Fruit fly (Drosophila melanogaster): Measurements from ENCODE around the gene CG17450.
"Not testable (repeated sequence)": the region's sequence is repeated elsewhere in the genome, so short reads cannot be mapped to it uniquely, and the experiment has no call there.

The CG17450 gene

DNA sequence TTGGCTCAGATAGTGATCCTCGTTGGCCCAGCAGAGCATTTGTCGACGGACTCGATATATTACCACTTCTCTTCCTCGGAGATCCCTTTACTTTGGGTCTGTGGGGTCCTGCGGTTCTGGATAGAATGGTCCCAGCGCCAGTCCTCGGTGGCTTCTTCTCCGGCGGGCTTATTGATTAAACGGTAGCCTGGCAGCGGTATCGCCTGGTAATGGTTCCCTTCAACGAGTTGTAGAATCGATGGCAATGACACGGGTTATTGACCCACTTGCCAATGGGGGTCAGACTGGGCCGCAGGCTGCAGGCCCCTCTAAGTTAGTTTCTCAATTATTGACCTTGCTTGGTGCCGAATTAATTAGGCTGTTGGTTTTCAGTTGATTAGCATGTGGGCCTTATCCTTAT is at the start of gene CG17450:
TSS of gene CG17450 (minus strand) at position 101 of the 400 bp plus-strand sequence.
- not testable (repeated sequence) for TF ChIP-seq Sp1, fru, ey (GFP tag; optimal IDR thresholded peaks at IDR 0.05)

DNA sequence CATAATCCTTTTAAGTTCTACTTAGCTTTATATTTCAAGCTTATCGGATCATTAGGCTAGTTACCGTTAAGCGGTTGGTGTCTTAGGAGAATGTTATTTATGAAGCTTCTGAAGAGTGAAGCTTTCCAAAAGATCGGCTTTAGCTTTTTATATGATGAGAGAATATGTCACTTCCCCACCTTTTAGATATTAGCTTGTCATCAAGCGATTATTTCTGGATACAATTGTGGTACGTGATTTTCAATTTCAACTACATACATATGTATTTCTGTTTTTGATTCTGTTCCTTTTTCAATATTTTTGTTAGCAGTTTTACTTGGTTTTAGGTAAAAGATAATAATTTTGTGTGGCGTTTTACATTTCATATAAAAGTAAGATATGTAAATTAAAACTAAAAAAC is 24.1 kb upstream of the CG17450 start:
- TF ChIP-seq Myc (optimal IDR thresholded peaks at IDR 0.05) (no peak), h (GFP tag; optimal IDR thresholded peaks at IDR 0.05) (no peak), br (GFP tag; optimal IDR thresholded peaks at IDR 0.05) (no peak), dsf (GFP tag; optimal IDR thresholded peaks at IDR 0.05; ENCODE audit: borderline replicate concordance) (no peak), Dif (GFP tag; optimal IDR thresholded peaks at IDR 0.05; ENCODE audit: partially characterized antibody) (no peak), fru (GFP tag; optimal IDR thresholded peaks at IDR 0.05) (no peak), Abd-B (GFP tag; optimal IDR thresholded peaks at IDR 0.05) (no peak), CG32264 (GFP tag; optimal IDR thresholded peaks at IDR 0.05) (no peak), N (GFP tag; optimal IDR thresholded peaks at IDR 0.05) (peak; percentile 50)

DNA sequence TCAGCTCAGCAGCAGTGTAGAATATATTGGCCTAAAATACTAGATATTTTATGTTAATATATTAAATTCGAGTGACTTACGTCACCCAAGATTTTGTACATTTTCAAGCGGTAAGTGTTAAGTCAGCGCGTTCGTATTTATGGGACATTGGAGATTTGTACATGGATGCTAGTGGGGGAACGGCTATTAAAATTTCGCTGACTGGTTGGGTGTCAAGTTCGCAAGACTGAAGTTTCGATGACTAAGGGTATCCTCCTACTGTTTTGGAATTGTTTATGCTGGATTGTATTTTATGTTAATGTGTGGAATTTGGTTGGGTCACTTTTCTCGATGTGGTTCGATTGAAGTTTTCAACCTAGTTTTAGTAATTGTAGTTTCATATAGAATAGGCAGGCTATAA is 23.5 kb upstream of the CG17450 start:
- TF ChIP-seq Dif (GFP tag; optimal IDR thresholded peaks at IDR 0.05; ENCODE audit: partially characterized antibody) (no peak), CG9705 (GFP tag; optimal IDR thresholded peaks at IDR 0.05) (no peak), Sp1 (GFP tag; optimal IDR thresholded peaks at IDR 0.05) (no peak), psq (GFP tag; optimal IDR thresholded peaks at IDR 0.05) (no peak), usp (GFP tag; optimal IDR thresholded peaks at IDR 0.05) (no peak), Abd-B (GFP tag; optimal IDR thresholded peaks at IDR 0.05) (no peak), OdsH (GFP tag; optimal IDR thresholded peaks at IDR 0.05) (no peak), foxo (GFP tag; optimal IDR thresholded peaks at IDR 0.05) (no peak), br (GFP tag; optimal IDR thresholded peaks at IDR 0.05) (no peak), dsf (GFP tag; optimal IDR thresholded peaks at IDR 0.05; ENCODE audit: borderline replicate concordance) (no peak), dmrt93B (GFP tag; optimal IDR thresholded peaks at IDR 0.05) (no peak), woc (GFP tag; optimal IDR thresholded peaks at IDR 0.05) (no peak), CG32264 (GFP tag; optimal IDR thresholded peaks at IDR 0.05) (no peak), ey (GFP tag; optimal IDR thresholded peaks at IDR 0.05) (no peak)

DNA sequence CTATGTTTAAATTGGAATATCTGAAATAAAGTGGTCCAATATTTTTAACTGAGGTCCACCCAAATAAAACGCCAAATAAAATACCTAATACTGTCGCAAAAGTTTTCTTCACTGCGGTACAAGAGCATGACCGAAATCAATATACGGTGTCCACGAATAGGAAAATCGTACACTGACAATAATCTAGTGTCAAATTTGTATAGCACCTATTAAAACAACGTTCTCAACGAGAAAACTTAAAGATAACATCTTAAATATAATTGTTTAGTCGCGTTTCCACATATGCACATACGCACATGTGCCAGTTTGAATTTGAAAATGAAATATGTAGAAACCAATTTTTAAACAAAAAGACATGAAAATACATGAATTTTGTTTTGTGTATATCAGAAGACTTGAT is 22.7 kb upstream of the CG17450 start:
- TF ChIP-seq h (GFP tag; optimal IDR thresholded peaks at IDR 0.05) (peak; percentile 61), ey (GFP tag; optimal IDR thresholded peaks at IDR 0.05) (peak; percentile 41), dmrt93B (GFP tag; optimal IDR thresholded peaks at IDR 0.05) (peak; percentile 22), rgr (GFP tag; optimal IDR thresholded peaks at IDR 0.05) (peak; percentile 50), OdsH (GFP tag; optimal IDR thresholded peaks at IDR 0.05) (peak; percentile 44), usp (GFP tag; optimal IDR thresholded peaks at IDR 0.05) (no peak), Hnf4 (GFP tag; optimal IDR thresholded peaks at IDR 0.05) (peak; percentile 37), br (GFP tag; optimal IDR thresholded peaks at IDR 0.05) (peak; percentile 49), Jra (GFP tag; optimal IDR thresholded peaks at IDR 0.05) (no peak), lola (GFP tag; optimal IDR thresholded peaks at IDR 0.05) (no peak), foxo (GFP tag; optimal IDR thresholded peaks at IDR 0.05) (peak in 1 of 2 experiments; percentile 66), woc (GFP tag; optimal IDR thresholded peaks at IDR 0.05) (peak; percentile 59), fru (GFP tag; optimal IDR thresholded peaks at IDR 0.05) (peak; percentile 55), CG9705 (GFP tag; optimal IDR thresholded peaks at IDR 0.05) (peak; percentile 61), Mio (GFP tag; optimal IDR thresholded peaks at IDR 0.05) (no peak), CG32264 (GFP tag; optimal IDR thresholded peaks at IDR 0.05) (no peak), tai (GFP tag; optimal IDR thresholded peaks at IDR 0.05) (no peak), CrebA (GFP tag; optimal IDR thresholded peaks at IDR 0.05; ENCODE audit: borderline replicate concordance) (no peak), jim (GFP tag; optimal IDR thresholded peaks at IDR 0.05) (no peak), GATAd (GFP tag; optimal IDR thresholded peaks at IDR 0.05) (no peak), Sp1 (GFP tag; optimal IDR thresholded peaks at IDR 0.05) (no peak), HLH106 (tag; optimal IDR thresholded peaks at IDR 0.05) (peak; percentile 76), sv (GFP tag; optimal IDR thresholded peaks at IDR 0.05) (peak; percentile 49), sage (GFP tag; optimal IDR thresholded peaks at IDR 0.05) (no peak), Hr83 (GFP tag; optimal IDR thresholded peaks at IDR 0.05; ENCODE audit: poor library complexity, severe bottlenecking) (no peak), Dfd (GFP tag; optimal IDR thresholded peaks at IDR 0.05) (no peak), Myc (optimal IDR thresholded peaks at IDR 0.05) (no peak), Vsx2 (GFP tag; optimal IDR thresholded peaks at IDR 0.05; ENCODE audit: partially characterized antibody) (no peak), dsf (GFP tag; optimal IDR thresholded peaks at IDR 0.05; ENCODE audit: borderline replicate concordance) (no peak), brk (GFP tag; optimal IDR thresholded peaks at IDR 0.05) (no peak), N (GFP tag; optimal IDR thresholded peaks at IDR 0.05) (no peak), psq (GFP tag; optimal IDR thresholded peaks at IDR 0.05) (peak; percentile 24), dl (GFP tag; optimal IDR thresholded peaks at IDR 0.05; ENCODE audit: insufficient read depth in 1 of 2, partially characterized antibody in 2 of 2) (no peak), Rel (GFP tag; optimal IDR thresholded peaks at IDR 0.05) (no peak), Rel (tag; optimal IDR thresholded peaks at IDR 0.05) (no peak)

Measured in whole organism, wandering third instar larva.